Worm (Caenorhabditis elegans) whole organism, young adult: ENCODE results near the gene arrd-10.
A peak's percentile ranks its signal among the peaks of the same experiment; 100 is the strongest.

ENCODE experiments used
- B0261.1 ChIP-seq: sonication (generic microtip); optimal IDR thresholded peaks from 2 replicates; lab custom pipeline; 2016; ENCODE audit warnings: mild to moderate bottlenecking, missing genetic modification characterization, moderate library complexity, missing compliant biosample characterization
- B0336.3 ChIP-seq: fragments of 200-800 bp; sonication (Bioruptor generic); IDR thresholded peaks from 2 replicates; pipeline ENCODE4 v1.3.6; 2022; ENCODE audit warnings: missing genetic modification characterization, missing compliant biosample characterization
- C06A6.2 ChIP-seq: fragments of 200-800 bp; sonication (Bioruptor generic); conservative IDR thresholded peaks from 2 replicates; pipeline ENCODE4 v1.3.6; 2022; ENCODE audit warnings: missing genetic modification characterization, missing compliant biosample characterization
- C17E4.6 ChIP-seq: fragments of 200-800 bp; sonication (Bioruptor generic); IDR thresholded peaks from 2 replicates; pipeline ENCODE4 v1.3.6; 2022; ENCODE audit warnings: missing genetic modification reagents, missing genetic modification characterization, missing compliant biosample characterization
- D2030.7 ChIP-seq: fragments of 200-800 bp; sonication (Bioruptor generic); IDR thresholded peaks from 2 replicates; pipeline ENCODE4 v1.3.6; 2022; ENCODE audit warnings: missing genetic modification reagents, missing genetic modification characterization, missing compliant biosample characterization
- F23B12.7 ChIP-seq: sonication (generic microtip); optimal IDR thresholded peaks from 2 replicates; lab custom pipeline; 2017; ENCODE audit warnings: missing genetic modification characterization, mild to moderate bottlenecking, missing compliant biosample characterization, antibody characterized with exemption, moderate library complexity; ENCODE audit not compliant: insufficient read depth
- F49E8.2 ChIP-seq: sonication (generic microtip); optimal IDR thresholded peaks from 3 replicates; lab custom pipeline; 2017; ENCODE audit warnings: missing genetic modification characterization, mild to moderate bottlenecking, missing compliant biosample characterization, antibody characterized with exemption, moderate library complexity; ENCODE audit not compliant: insufficient read depth
- F57A8.1 ChIP-seq: fragments of 200-800 bp; sonication (Bioruptor generic); optimal IDR thresholded peaks from 2 replicates; lab custom pipeline; 2018; ENCODE audit warnings: mild to moderate bottlenecking, missing genetic modification characterization, moderate library complexity, missing compliant biosample characterization
- F57C9.4 ChIP-seq: sonication (generic microtip); optimal IDR thresholded peaks from 2 replicates; lab custom pipeline; 2017; ENCODE audit warnings: mild to moderate bottlenecking, missing genetic modification characterization, missing compliant biosample characterization
- T07F8.4 ChIP-seq: sonication (generic microtip); optimal IDR thresholded peaks from 2 replicates; lab custom pipeline; 2016; ENCODE audit warnings: mild to moderate bottlenecking, missing genetic modification characterization, moderate library complexity, missing compliant biosample characterization
- T26A5.8 ChIP-seq: sonication (generic microtip); optimal IDR thresholded peaks from 2 replicates; lab custom pipeline; 2016; ENCODE audit warnings: missing genetic modification characterization, missing compliant biosample characterization
- Y56A3A.18 ChIP-seq: fragments of 200-800 bp; sonication (Bioruptor generic); IDR thresholded peaks from 2 replicates; pipeline ENCODE4 v1.3.6; 2022; ENCODE audit warnings: missing genetic modification reagents, missing genetic modification characterization, missing compliant biosample characterization
- Y79H2A.3 ChIP-seq: fragments of 200-800 bp; sonication (Bioruptor generic); conservative IDR thresholded peaks from 2 replicates; pipeline ENCODE4 v1.3.6; 2022; ENCODE audit warnings: missing genetic modification reagents, missing genetic modification characterization, missing compliant biosample characterization
- Y95B8A.8 ChIP-seq: fragments of 200-800 bp; sonication (Bioruptor generic); IDR thresholded peaks from 2 replicates; pipeline ENCODE4 v1.3.6; 2022; ENCODE audit warnings: missing genetic modification reagents, missing genetic modification characterization, missing compliant biosample characterization
- ZK185.1 ChIP-seq: sonication (generic microtip); optimal IDR thresholded peaks from 2 replicates; lab custom pipeline; 2016; ENCODE audit warnings: mild to moderate bottlenecking, missing genetic modification characterization, missing compliant biosample characterization; ENCODE audit not compliant: poor library complexity, severe bottlenecking
- akir-1 ChIP-seq: fragments of 200-800 bp; sonication (Bioruptor generic); optimal IDR thresholded peaks from 2 replicates; lab custom pipeline; 2018; ENCODE audit warnings: mild to moderate bottlenecking, missing genetic modification characterization, moderate library complexity, missing compliant biosample characterization
- aptf-3 ChIP-seq: fragments of 200-800 bp; sonication (Bioruptor generic); IDR thresholded peaks from 2 replicates; pipeline ENCODE4 v1.3.6; 2022; ENCODE audit warnings: missing genetic modification characterization, missing compliant biosample characterization
- atf-7 ChIP-seq: sonication (generic microtip); optimal IDR thresholded peaks from 2 replicates; lab custom pipeline; 2017; ENCODE audit warnings: mild to moderate bottlenecking, missing genetic modification characterization, missing compliant biosample characterization
- athp-1 ChIP-seq: sonication (generic microtip); optimal IDR thresholded peaks from 2 replicates; lab custom pipeline; 2017; ENCODE audit warnings: mild to moderate bottlenecking, missing genetic modification characterization, missing compliant biosample characterization
- ceh-27 ChIP-seq: fragments of 200-800 bp; sonication (Bioruptor generic); optimal IDR thresholded peaks from 2 replicates; lab custom pipeline; 2018; ENCODE audit warnings: mild to moderate bottlenecking, missing genetic modification characterization, moderate library complexity, missing compliant biosample characterization
- dox-1 ChIP-seq: fragments of 200-800 bp; sonication (Bioruptor generic); IDR thresholded peaks from 2 replicates; pipeline ENCODE4 v1.3.6; 2022; ENCODE audit warnings: missing genetic modification reagents, missing genetic modification characterization, missing compliant biosample characterization
- ets-4 ChIP-seq: fragments of 200-800 bp; sonication (Bioruptor generic); optimal IDR thresholded peaks from 2 replicates; lab custom pipeline; 2018; ENCODE audit warnings: mild to moderate bottlenecking, missing genetic modification characterization, missing compliant biosample characterization
- hlh-26 ChIP-seq: fragments of 200-800 bp; sonication (Bioruptor generic); conservative IDR thresholded peaks from 2 replicates; pipeline ENCODE4 v1.3.6; 2022; ENCODE audit warnings: missing genetic modification reagents, missing genetic modification characterization, missing compliant biosample characterization
- hsf-1 ChIP-seq: fragments of 200-800 bp; sonication (Bioruptor generic); IDR thresholded peaks from 2 replicates; pipeline ENCODE4 v1.3.6; 2022; ENCODE audit warnings: missing genetic modification reagents, missing genetic modification characterization, missing compliant biosample characterization
- lag-1 ChIP-seq: fragments of 200-800 bp; sonication (Bioruptor generic); IDR thresholded peaks from 2 replicates; pipeline ENCODE4 v1.3.6; 2022; ENCODE audit warnings: missing genetic modification reagents, missing genetic modification characterization, missing compliant biosample characterization
- let-526 ChIP-seq: fragments of 200-800 bp; sonication (Bioruptor generic); IDR thresholded peaks from 2 replicates; pipeline ENCODE4 v1.3.6; 2022; ENCODE audit warnings: missing genetic modification reagents, missing genetic modification characterization, missing compliant biosample characterization
- lin-26 ChIP-seq: fragments of 200-800 bp; sonication (Bioruptor generic); IDR thresholded peaks from 2 replicates; pipeline ENCODE4 v1.3.6; 2022; ENCODE audit warnings: missing genetic modification reagents, missing genetic modification characterization, missing compliant biosample characterization
- lin-35 ChIP-seq, 3 experiments: fragments of 150-350 bp in 2 of 3; sonication (generic microtip) in 1 of 3; optimal IDR thresholded peaks; 2 replicates each; lab custom pipeline; 2014 to 2018; ENCODE audit warnings: missing biosample characterization in 3 of 3, missing genetic modification characterization in 3 of 3, missing genetic modification reagents in 3 of 3
- lin-40 ChIP-seq: sonication (generic microtip); optimal IDR thresholded peaks from 2 replicates; lab custom pipeline; 2016; ENCODE audit warnings: missing genetic modification characterization, mild to moderate bottlenecking, missing compliant biosample characterization, missing genotype, missing genetic modification reagents
- lin-54 ChIP-seq: fragments of 200-800 bp; sonication (Bioruptor generic); optimal IDR thresholded peaks from 2 replicates; lab custom pipeline; 2018; ENCODE audit warnings: mild to moderate bottlenecking, missing genetic modification characterization, missing compliant biosample characterization
- lir-1 ChIP-seq: fragments of 200-800 bp; sonication (Bioruptor generic); conservative IDR thresholded peaks from 2 replicates; pipeline ENCODE4 v1.3.6; 2022; ENCODE audit warnings: missing genetic modification reagents, missing genetic modification characterization, missing compliant biosample characterization
- lsl-1 ChIP-seq: fragments of 200-800 bp; sonication (Bioruptor generic); optimal IDR thresholded peaks from 2 replicates; lab custom pipeline; 2018; ENCODE audit warnings: mild to moderate bottlenecking, missing genetic modification characterization, moderate library complexity, missing compliant biosample characterization
- lsy-27 ChIP-seq: sonication (generic microtip); optimal IDR thresholded peaks from 2 replicates; lab custom pipeline; 2017; ENCODE audit warnings: missing genetic modification characterization, mild to moderate bottlenecking, missing compliant biosample characterization, antibody characterized with exemption, missing genotype, borderline replicate concordance; ENCODE audit not compliant: insufficient read depth
- madf-10 ChIP-seq: sonication (generic microtip); optimal IDR thresholded peaks from 2 replicates; lab custom pipeline; 2016; ENCODE audit warnings: mild to moderate bottlenecking, missing genetic modification characterization, missing compliant biosample characterization
- madf-6 ChIP-seq: fragments of 200-800 bp; sonication (Bioruptor generic); IDR thresholded peaks from 2 replicates; pipeline ENCODE4 v1.3.6; 2022; ENCODE audit warnings: missing genetic modification reagents, missing genetic modification characterization, missing compliant biosample characterization
- madf-8 ChIP-seq: fragments of 200-800 bp; sonication (Bioruptor generic); conservative IDR thresholded peaks from 2 replicates; pipeline ENCODE4 v1.3.6; 2022; ENCODE audit warnings: missing genetic modification reagents, missing genetic modification characterization, missing compliant biosample characterization
- nhr-120 ChIP-seq: fragments of 200-800 bp; sonication (Bioruptor generic); IDR thresholded peaks from 2 replicates; pipeline ENCODE4 v1.3.6; 2022; ENCODE audit warnings: missing genetic modification characterization, missing compliant biosample characterization
- rcor-1 ChIP-seq: fragments of 200-800 bp; sonication (Bioruptor generic); IDR thresholded peaks from 2 replicates; pipeline ENCODE4 v1.3.6; 2022; ENCODE audit warnings: missing genetic modification reagents, missing genetic modification characterization, missing compliant biosample characterization
- rpc-1 ChIP-seq, 2 experiments: fragments of 150-350 bp in 1 of 2; sonication (generic microtip) in 1 of 2; optimal IDR thresholded peaks; 2 replicates each; lab custom pipeline; 2014 to 2018; ENCODE audit warnings: missing biosample characterization in 1 of 2, missing genetic modification characterization in 1 of 2, missing genetic modification reagents in 1 of 2, missing genotype in 1 of 2
- sdz-38 ChIP-seq: sonication (generic microtip); optimal IDR thresholded peaks from 2 replicates; lab custom pipeline; 2016; ENCODE audit warnings: missing genotype, missing genetic modification characterization, missing compliant biosample characterization
- somi-1 ChIP-seq: fragments of 200-800 bp; sonication (Bioruptor generic); optimal IDR thresholded peaks from 2 replicates; lab custom pipeline; 2018; ENCODE audit warnings: mild to moderate bottlenecking, missing genetic modification characterization, missing compliant biosample characterization
- xnd-1 ChIP-seq: sonication (generic microtip); optimal IDR thresholded peaks from 2 replicates; lab custom pipeline; 2016; ENCODE audit warnings: missing genotype, missing genetic modification reagents, missing genetic modification characterization, missing compliant biosample characterization
- ztf-22 ChIP-seq: fragments of 200-800 bp; sonication (Bioruptor generic); optimal IDR thresholded peaks from 2 replicates; lab custom pipeline; 2018; ENCODE audit warnings: mild to moderate bottlenecking, missing genetic modification characterization, moderate library complexity, missing compliant biosample characterization
- ztf-25 ChIP-seq: fragments of 200-800 bp; sonication (Bioruptor generic); IDR thresholded peaks from 2 replicates; pipeline ENCODE4 v1.3.6; 2022; ENCODE audit warnings: missing genetic modification reagents, missing genetic modification characterization, missing compliant biosample characterization
- ztf-3 ChIP-seq: fragments of 200-800 bp; sonication (Bioruptor generic); optimal IDR thresholded peaks from 2 replicates; lab custom pipeline; 2018; ENCODE audit warnings: mild to moderate bottlenecking, missing genetic modification characterization, missing compliant biosample characterization

Gene arrd-10

DNA sequence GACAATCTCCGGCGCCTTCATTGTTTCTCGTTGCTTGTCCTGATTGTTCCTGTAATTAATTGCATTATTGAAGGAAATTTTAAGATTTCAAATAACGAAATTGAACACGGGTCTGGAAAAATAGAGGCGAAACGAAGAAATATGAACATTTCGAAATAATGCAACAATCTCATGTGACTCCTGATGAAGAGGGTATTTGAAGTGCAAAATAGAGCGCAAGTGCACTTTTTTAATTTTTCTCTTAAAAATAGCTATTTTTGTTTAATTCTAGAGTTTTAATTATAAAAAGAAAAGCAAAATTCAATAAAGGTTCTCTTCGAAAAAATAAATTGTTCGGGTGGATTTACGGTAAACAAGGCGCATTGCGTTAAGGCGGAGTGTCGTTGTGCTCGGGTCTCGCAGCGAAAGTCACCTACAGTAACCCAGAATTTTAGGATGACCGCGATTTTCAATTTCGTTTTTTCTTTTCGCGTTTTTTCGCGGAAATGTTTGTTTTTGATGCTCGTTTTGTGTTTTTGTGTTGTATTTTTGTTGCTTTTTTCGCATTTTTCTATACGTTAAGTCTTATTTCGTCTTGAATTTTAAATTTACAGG is 20.8 kb upstream of the arrd-10 start, which contains the start of the genes F58G1.2 and wago-4 (continued):
- TF ChIP-seq F49E8.2 (tag; lab: Kevin White, UChicago) (peak; percentile 88), ceh-27 (no peak), Y95B8A.8 (GFP tag; lab: Robert Waterston, UW) (0 out of 2 replicates have a peak, but pooled peaks have one; percentile 24), F23B12.7 (peak; percentile 44), lin-35 (GFP tag; optimal IDR thresholded peaks at IDR 0.05; lab: Kevin White, UChicago) (peak in 1 of 3 experiments; percentile 23), D2030.7 (GFP tag; lab: Robert Waterston, UW) (peak; percentile 86), madf-6 (peak; percentile 94), ztf-22 (GFP tag; lab: Kevin White, UChicago) (no peak), hlh-26 (no peak), rcor-1 (GFP tag; lab: Robert Waterston, UW) (peak; percentile 51; the same call in 1 of the 2 replicates), akir-1 (GFP tag; lab: Kevin White, UChicago) (no peak), lin-54 (GFP tag; lab: Kevin White, UChicago) (peak; percentile 70), madf-8 (GFP tag; lab: Robert Waterston, UW) (peak; percentile 83), xnd-1 (tag; lab: Kevin White, UChicago) (peak; percentile 71), lsl-1 (peak; percentile 94), dox-1 (GFP tag; lab: Robert Waterston, UW) (peak; percentile 82), lin-26 (GFP tag; lab: Robert Waterston, UW) (no peak)

DNA sequence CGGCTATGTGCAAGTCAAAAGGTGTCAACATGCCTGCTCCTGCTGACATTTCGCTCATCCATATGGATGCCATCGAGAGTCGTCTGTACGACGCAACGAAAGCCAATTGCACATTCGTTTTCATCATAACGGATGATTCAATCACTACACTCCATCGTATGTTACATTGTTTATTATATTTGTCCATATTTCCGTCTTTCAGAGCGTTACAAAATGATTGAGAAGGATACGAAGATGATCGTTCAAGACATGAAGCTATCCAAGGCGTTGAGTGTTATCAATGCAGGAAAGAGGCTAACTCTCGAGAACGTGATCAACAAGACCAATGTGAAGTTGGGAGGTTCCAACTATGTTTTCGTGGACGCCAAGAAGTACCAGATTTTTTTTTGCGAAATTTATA is 18.4 kb upstream of the arrd-10 start:
- TF ChIP-seq ztf-3 (GFP tag; lab: Kevin White, UChicago) (no peak), lsl-1 (no peak), athp-1 (no peak), let-526 (no peak), sdz-38 (tag; lab: Kevin White, UChicago) (no peak), atf-7 (tag; lab: Kevin White, UChicago) (no peak), F57A8.1 (GFP tag; lab: Kevin White, UChicago) (no peak), C06A6.2 (GFP tag; lab: Robert Waterston, UW) (no peak), ets-4 (no peak), lsy-27 (tag; lab: Kevin White, UChicago) (no peak), Y79H2A.3 (GFP tag; lab: Robert Waterston, UW) (no peak), akir-1 (GFP tag; lab: Kevin White, UChicago) (no peak)

DNA sequence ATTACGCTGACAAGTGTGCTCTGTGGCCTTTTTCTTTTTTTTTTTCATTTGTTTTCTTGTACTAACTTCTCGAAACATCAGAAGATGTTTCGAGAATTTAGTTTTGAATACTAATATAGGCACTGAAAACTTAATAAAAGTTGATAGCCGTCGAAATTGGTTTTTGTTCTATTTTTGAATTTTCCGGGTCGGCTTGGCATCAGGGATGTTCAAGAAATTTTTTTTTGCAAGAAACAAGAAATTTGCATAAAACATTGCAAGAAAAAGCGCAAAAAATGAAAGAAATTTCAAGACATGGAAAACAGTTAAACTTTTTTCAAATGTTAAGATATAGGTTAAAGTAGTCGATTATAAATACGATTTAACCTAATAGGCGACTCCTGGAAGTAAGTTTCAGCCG is 16.7 kb upstream of the arrd-10 start:
- TF ChIP-seq aptf-3 (no peak), madf-10 (tag; lab: Kevin White, UChicago) (no peak), nhr-120 (no peak), F23B12.7 (no peak), T07F8.4 (no peak), lin-40 (tag; lab: Kevin White, UChicago) (no peak), sdz-38 (tag; lab: Kevin White, UChicago) (no peak), F57C9.4 (tag; lab: Kevin White, UChicago) (no peak), somi-1 (no peak), ztf-25 (GFP tag; lab: Robert Waterston, UW) (0 out of 2 replicates have a peak, but pooled peaks have one; percentile 11), lir-1 (no peak), hsf-1 (GFP tag; lab: Robert Waterston, UW) (peak; percentile 69), B0336.3 (GFP tag; lab: Robert Waterston, UW) (no peak), C17E4.6 (no peak), rpc-1 (optimal IDR thresholded peaks at IDR 0.05; lab: Kevin White, UChicago) (no peak), rpc-1 (tag; optimal IDR thresholded peaks at IDR 0.05; lab: Kevin White, UChicago) (no peak), ZK185.1 (tag; lab: Kevin White, UChicago) (no peak), lag-1 (GFP tag; lab: Robert Waterston, UW) (no peak), B0261.1 (no peak), Y56A3A.18 (no peak), T26A5.8 (tag; lab: Kevin White, UChicago) (peak; percentile 33), F57A8.1 (GFP tag; lab: Kevin White, UChicago) (no peak)
